Worm (Caenorhabditis elegans): ENCODE data around the gene tag-164.

tag-164 gene

DNA sequence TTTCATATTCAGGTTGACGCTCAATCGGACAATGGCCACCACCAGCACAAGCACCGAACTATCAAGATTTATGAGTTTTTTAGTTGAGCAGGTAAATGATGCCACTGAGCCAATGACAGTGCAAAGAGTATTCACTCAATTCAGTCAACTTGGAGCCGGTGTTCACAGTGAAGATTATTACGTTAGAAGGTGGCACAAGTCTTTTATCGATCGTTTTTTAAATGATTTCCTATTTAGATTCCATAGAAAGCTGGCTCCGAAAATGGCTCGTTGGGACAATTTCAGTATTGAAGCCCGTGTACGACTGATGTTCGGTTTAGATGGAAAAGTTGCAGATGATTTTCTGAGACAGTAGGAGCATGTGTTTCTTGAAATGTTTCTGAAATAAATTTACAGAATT, 42.3 kb downstream of the tag-164 start, which contains the start of gene T28A8.5:
Gene T28A8.5, plus strand, starts transcription at position 32 of the 400 bp plus-strand sequence.
- TF ChIP-seq nhr-25 (tag; optimal IDR thresholded peaks at IDR 0.05), result no peak
- no peak for TF ChIP-seq ama-1 (optimal IDR thresholded peaks at IDR 0.05)
- no peak for TF ChIP-seq lin-39 (tag; optimal IDR thresholded peaks at IDR 0.05)
- no peak for TF ChIP-seq fkh-10 (GFP tag; optimal IDR thresholded peaks at IDR 0.05)
- no peak for TF ChIP-seq nhr-76 (tag; optimal IDR thresholded peaks at IDR 0.05)
- TF ChIP-seq pqm-1 (tag; optimal IDR thresholded peaks at IDR 0.05), result no peak
- no peak for TF ChIP-seq elt-1 (tag; optimal IDR thresholded peaks at IDR 0.05)
- TF ChIP-seq elt-3 (tag; optimal IDR thresholded peaks at IDR 0.05), result no peak
- no peak for TF ChIP-seq nhr-28 (tag; optimal IDR thresholded peaks at IDR 0.05)
- TF ChIP-seq lsy-12 (tag; optimal IDR thresholded peaks at IDR 0.05), result no peak
- TF ChIP-seq ztf-4 (tag; optimal IDR thresholded peaks at IDR 0.05), result no peak
- TF ChIP-seq hmg-11 (tag; optimal IDR thresholded peaks at IDR 0.05), result no peak
- no peak for TF ChIP-seq eor-1 (tag; optimal IDR thresholded peaks at IDR 0.05)
- no peak for TF ChIP-seq daf-12 (tag; optimal IDR thresholded peaks at IDR 0.05)
- TF ChIP-seq lin-15B (tag; optimal IDR thresholded peaks at IDR 0.05), result no peak
- TF ChIP-seq egl-5 (tag; optimal IDR thresholded peaks at IDR 0.05), result no peak
- TF ChIP-seq ZK546.5 (tag; optimal IDR thresholded peaks at IDR 0.05), result no peak
- TF ChIP-seq pha-4 (tag; optimal IDR thresholded peaks at IDR 0.05), result no peak
- no peak for TF ChIP-seq ceh-16 (tag; optimal IDR thresholded peaks at IDR 0.05)
- TF ChIP-seq sea-2 (GFP tag; optimal IDR thresholded peaks at IDR 0.05), result no peak

DNA sequence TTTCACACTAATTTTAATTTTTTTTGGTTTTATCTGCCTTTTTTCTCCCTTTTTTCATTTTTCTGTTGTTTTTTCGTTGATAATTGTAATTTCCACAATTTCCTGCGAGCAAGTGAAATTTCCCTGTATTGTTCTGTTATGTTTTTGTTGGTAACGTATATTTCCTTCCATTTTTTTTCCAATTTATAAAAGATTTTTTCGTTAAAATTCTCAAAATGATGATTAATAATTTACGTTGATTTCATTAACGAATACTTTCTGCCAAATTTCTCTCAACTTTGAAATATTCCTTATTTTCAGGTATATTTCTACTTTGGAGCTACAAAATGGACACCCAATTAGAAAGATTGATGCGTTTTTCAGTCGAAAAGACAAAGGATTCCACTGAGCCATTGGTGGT, 43.2 kb downstream of the tag-164 start, which contains the start of gene T28A8.8:
Gene T28A8.8, plus strand, starts transcription at position 301 of the 400 bp plus-strand sequence.
- TF ChIP-seq lsy-12 (tag; optimal IDR thresholded peaks at IDR 0.05) (no peak), ztf-11 (tag; optimal IDR thresholded peaks at IDR 0.05) (no peak), nhr-76 (tag; optimal IDR thresholded peaks at IDR 0.05) (no peak), ceh-82 (tag; optimal IDR thresholded peaks at IDR 0.05) (no peak)

DNA sequence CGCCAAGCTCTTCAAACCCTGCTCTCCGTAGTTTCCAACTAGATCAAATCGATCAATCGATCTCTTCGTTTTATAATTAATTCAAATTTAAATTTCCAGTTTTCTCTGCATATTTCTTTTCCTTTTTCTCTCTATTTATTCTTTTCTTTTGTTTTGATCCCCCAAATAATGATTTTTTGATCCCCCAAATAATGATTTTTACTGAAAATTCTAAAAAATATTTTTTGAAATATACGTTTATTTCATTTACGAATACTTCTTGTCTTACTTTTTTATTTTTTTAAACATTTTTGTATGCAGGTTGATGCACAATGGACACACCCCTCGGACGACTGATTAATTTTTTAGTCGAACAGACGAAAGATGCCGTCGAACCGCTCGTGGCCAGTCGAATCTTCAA, 44.0 kb downstream of the tag-164 start, which contains the start of gene T28A8.4:
Gene T28A8.4, plus strand, starts transcription at position 301 of the 400 bp plus-strand sequence.
- TF ChIP-seq nhr-12 (tag; optimal IDR thresholded peaks at IDR 0.05), result no peak
- TF ChIP-seq eor-1 (tag; optimal IDR thresholded peaks at IDR 0.05), result no peak
- no peak for TF ChIP-seq pha-4 (tag; optimal IDR thresholded peaks at IDR 0.05)
- TF ChIP-seq nhr-67 (tag; optimal IDR thresholded peaks at IDR 0.05), result no peak
- no peak for TF ChIP-seq nhr-23 (tag; optimal IDR thresholded peaks at IDR 0.05)
- no peak for TF ChIP-seq nhr-43 (tag; optimal IDR thresholded peaks at IDR 0.05; ENCODE audit: poor library complexity, severe bottlenecking)
- TF ChIP-seq nhr-76 (tag; optimal IDR thresholded peaks at IDR 0.05), result no peak
- TF ChIP-seq fos-1 (tag; optimal IDR thresholded peaks at IDR 0.05), result no peak
- TF ChIP-seq daf-12 (tag; optimal IDR thresholded peaks at IDR 0.05), result no peak
- no peak for TF ChIP-seq lin-39 (tag; optimal IDR thresholded peaks at IDR 0.05)
- no peak for TF ChIP-seq unc-62 (GFP tag; optimal IDR thresholded peaks at IDR 0.05)
- no peak for TF ChIP-seq elt-3 (tag; optimal IDR thresholded peaks at IDR 0.05)

DNA sequence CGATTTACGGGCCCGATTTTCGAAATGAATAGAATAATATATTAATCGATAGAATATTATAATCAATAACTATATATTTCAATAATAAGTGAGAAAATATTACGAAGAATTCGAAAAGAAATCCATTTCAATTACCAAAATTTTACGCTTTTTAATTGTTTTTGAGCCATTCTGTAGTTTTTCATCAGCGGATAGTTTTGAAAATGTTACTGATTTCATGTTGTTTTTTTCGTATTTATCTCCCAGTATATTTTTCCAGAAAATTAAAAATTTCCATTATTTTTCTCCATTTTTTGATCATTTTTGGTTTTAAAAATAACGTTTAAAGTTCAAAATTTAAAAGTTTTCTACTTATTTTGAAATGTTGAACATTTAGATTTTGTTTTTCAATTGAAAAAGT, 46.4 kb downstream of the tag-164 start, which contains the start of gene T28A8.3:
Gene T28A8.3, plus strand, starts transcription at position 301 of the 400 bp plus-strand sequence.
- TF ChIP-seq nhr-11 (tag; optimal IDR thresholded peaks at IDR 0.05), result no peak
- TF ChIP-seq aly-2 (tag; optimal IDR thresholded peaks at IDR 0.05), result no peak
- no peak for TF ChIP-seq eor-1 (tag; optimal IDR thresholded peaks at IDR 0.05)
- no peak for TF ChIP-seq lsy-12 (tag; optimal IDR thresholded peaks at IDR 0.05)

All from whole organism, L3 larva.